Worm (Caenorhabditis elegans): ENCODE data around the gene pho-10.
A peak's percentile ranks its signal among the peaks of the same experiment; 100 is the strongest.

pho-10 gene

ce11 chrII:9937611-9938010 lies 17.2 kb upstream of the pho-10 start (continued):
- TF ChIP-seq nhr-10 (tag; optimal IDR thresholded peaks at IDR 0.05) (peak; percentile 97), skn-1 (tag; optimal IDR thresholded peaks at IDR 0.05) (no peak), gei-8 (GFP tag; optimal IDR thresholded peaks at IDR 0.05) (no peak), hlh-11 (tag; optimal IDR thresholded peaks at IDR 0.05) (peak; percentile 94), F44E2.7 (GFP tag; IDR thresholded peaks at IDR 0.05) (no peak), hlh-30 (tag; optimal IDR thresholded peaks at IDR 0.05; ENCODE audit: insufficient read depth) (peak; percentile 97), unc-62 (GFP tag; optimal IDR thresholded peaks at IDR 0.05 in 1 of 2) (peak in 1 of 2 experiments; percentile 64), unc-62 (tag; optimal IDR thresholded peaks at IDR 0.05) (no peak), ama-1 (optimal IDR thresholded peaks at IDR 0.05) (peak; percentile 90), zfp-3 (GFP tag; conservative IDR thresholded peaks at IDR 0.05) (no peak), dmd-8 (GFP tag; IDR thresholded peaks at IDR 0.05) (no peak), nhr-77 (tag; optimal IDR thresholded peaks at IDR 0.05) (peak; percentile 65), ceh-62 (tag; optimal IDR thresholded peaks at IDR 0.05) (no peak), nhr-11 (tag; optimal IDR thresholded peaks at IDR 0.05) (peak; percentile 99), nhr-41 (GFP tag; IDR thresholded peaks at IDR 0.05) (no peak), Y5F2A.4 (GFP tag; optimal IDR thresholded peaks at IDR 0.05) (no peak), mdt-29 (GFP tag; IDR thresholded peaks at IDR 0.05) (no peak), nhr-237 (tag; optimal IDR thresholded peaks at IDR 0.05) (no peak), lin-15B (tag; optimal IDR thresholded peaks at IDR 0.05) (no peak), daf-16 (GFP tag; optimal IDR thresholded peaks at IDR 0.05) (peak in 1 of 2 experiments; percentile 19), daf-16 (tag; optimal IDR thresholded peaks at IDR 0.05) (peak; percentile 85), Y48G9A.11 (GFP tag; IDR thresholded peaks at IDR 0.05) (no peak), D1046.2 (GFP tag; IDR thresholded peaks at IDR 0.05) (no peak)

ce11 chrII:9936859-9937258 lies 16.5 kb upstream of the pho-10 start, which contains the start of gene C05C10.3:
Gene C05C10.3, minus strand, starts transcription at chrII:9936893.
- TF ChIP-seq F37D6.2 (tag; optimal IDR thresholded peaks at IDR 0.05), result no peak
- no peak for TF ChIP-seq sdz-12 (GFP tag; optimal IDR thresholded peaks at IDR 0.05)
- no peak for TF ChIP-seq hlh-30 (tag; optimal IDR thresholded peaks at IDR 0.05; ENCODE audit: insufficient read depth)
- TF ChIP-seq spr-1 (tag; optimal IDR thresholded peaks at IDR 0.05), result no peak
- no peak for TF ChIP-seq lin-15B (tag; optimal IDR thresholded peaks at IDR 0.05)
- TF ChIP-seq daf-16 (GFP tag; optimal IDR thresholded peaks at IDR 0.05), result no peak
- peak; percentile 82 for TF ChIP-seq daf-16 (tag; optimal IDR thresholded peaks at IDR 0.05)
- no peak for TF ChIP-seq spr-3 (GFP tag; optimal IDR thresholded peaks at IDR 0.05)
- TF ChIP-seq saeg-2 (GFP tag; IDR thresholded peaks at IDR 0.05), result no peak
- no peak for TF ChIP-seq Y48G9A.11 (GFP tag; IDR thresholded peaks at IDR 0.05)
- no peak for TF ChIP-seq daf-8 (GFP tag; IDR thresholded peaks at IDR 0.05)
- TF ChIP-seq cey-2 (tag; optimal IDR thresholded peaks at IDR 0.05; ENCODE audit: borderline replicate concordance, insufficient read depth), result no peak
- TF ChIP-seq php-3 (GFP tag; IDR thresholded peaks at IDR 0.05), result no peak
- TF ChIP-seq nhr-11 (tag; optimal IDR thresholded peaks at IDR 0.05), result no peak
- no peak for TF ChIP-seq nhr-48 (tag; optimal IDR thresholded peaks at IDR 0.05)
- TF ChIP-seq mxl-2 (GFP tag; conservative IDR thresholded peaks at IDR 0.05), result no peak
- TF ChIP-seq nhr-77 (tag; optimal IDR thresholded peaks at IDR 0.05), result peak; percentile 35
- TF ChIP-seq pqm-1 (tag; optimal IDR thresholded peaks at IDR 0.05), result peak; percentile 7
- no peak for TF ChIP-seq rbr-2 (tag; optimal IDR thresholded peaks at IDR 0.05)
- TF ChIP-seq hlh-11 (tag; optimal IDR thresholded peaks at IDR 0.05), result no peak
- TF ChIP-seq dve-1 (tag; optimal IDR thresholded peaks at IDR 0.05; ENCODE audit: insufficient read depth), result peak; percentile 24
- no peak for TF ChIP-seq nhr-42 (GFP tag; IDR thresholded peaks at IDR 0.05)
- TF ChIP-seq nhr-102 (tag; optimal IDR thresholded peaks at IDR 0.05), result no peak
- TF ChIP-seq nhr-28 (tag; optimal IDR thresholded peaks at IDR 0.05), result peak; percentile 2
- no peak for TF ChIP-seq ztf-7 (tag; optimal IDR thresholded peaks at IDR 0.05)
- TF ChIP-seq nhr-25 (tag; optimal IDR thresholded peaks at IDR 0.05; ENCODE audit: borderline replicate concordance, insufficient read depth), result no peak
- TF ChIP-seq tra-1 (GFP tag; IDR thresholded peaks at IDR 0.05), result no peak
